Fruit fly (Drosophila melanogaster): ENCODE measurements around the gene CG14841.

The CG14841 gene

DNA sequence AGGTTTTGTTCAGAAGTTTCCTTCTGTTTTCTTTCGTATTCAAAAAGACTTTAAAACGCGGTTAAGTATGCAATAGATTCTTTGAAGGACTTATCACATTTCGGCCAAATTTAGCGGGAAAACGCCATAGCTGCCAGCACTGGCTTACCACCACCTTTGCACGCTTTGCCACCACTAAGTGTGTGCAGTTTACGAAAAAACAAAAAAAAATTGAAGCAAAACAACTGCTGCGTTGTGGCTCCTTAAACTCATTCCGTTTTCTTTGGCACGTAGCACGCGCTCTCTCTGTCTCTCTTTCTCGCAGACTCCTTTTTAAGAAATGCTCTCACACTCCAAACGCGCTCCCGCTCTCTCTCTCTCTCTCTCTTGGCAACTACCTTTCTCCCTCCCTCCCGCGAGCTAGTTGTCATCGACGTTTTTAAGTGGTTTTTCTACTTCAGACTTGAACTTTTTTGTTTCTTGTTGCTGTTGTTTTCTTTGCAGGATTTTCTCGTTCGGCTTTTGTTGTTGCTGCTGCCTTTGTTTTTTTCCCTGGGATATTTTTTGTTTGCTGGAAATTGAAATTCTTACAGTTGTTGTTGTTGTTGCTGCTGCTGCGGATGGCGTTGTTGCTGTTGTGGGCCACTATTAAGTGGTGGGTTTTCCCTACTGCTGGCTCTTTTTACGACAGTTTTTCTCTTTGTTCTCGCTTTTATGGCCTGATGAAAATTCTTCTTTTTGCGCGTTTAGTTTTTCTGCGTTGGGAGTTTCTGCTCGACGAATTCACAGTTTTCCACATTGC, 16.5 kb upstream of the CG14841 start:
- no peak for TF ChIP-seq ap (GFP tag; IDR thresholded peaks at IDR 0.05)
- no peak for TF ChIP-seq CG8944 (GFP tag; optimal IDR thresholded peaks at IDR 0.05)
- TF ChIP-seq HLHmδ (GFP tag; optimal IDR thresholded peaks at IDR 0.05) = peak; percentile 8
- TF ChIP-seq CG5245 (GFP tag; optimal IDR thresholded peaks at IDR 0.05) = no peak
- TF ChIP-seq trem (tag; optimal IDR thresholded peaks at IDR 0.05) = no peak
- no peak for TF ChIP-seq CG7372 (GFP tag; IDR thresholded peaks at IDR 0.05)
- TF ChIP-seq CG33213 (GFP tag; optimal IDR thresholded peaks at IDR 0.05) = no peak
- no peak for TF ChIP-seq Dip2 (GFP tag; IDR thresholded peaks at IDR 0.05)
- no peak for TF ChIP-seq CG6175 (GFP tag; IDR thresholded peaks at IDR 0.05)
- TF ChIP-seq ranshi (GFP tag; IDR thresholded peaks at IDR 0.05) = no peak
- TF ChIP-seq zfh1 (GFP tag; IDR thresholded peaks at IDR 0.05) = no peak
- TF ChIP-seq tup (GFP tag; optimal IDR thresholded peaks at IDR 0.05) = no peak
- TF ChIP-seq HLH54F (GFP tag; optimal IDR thresholded peaks at IDR 0.05) = no peak
- no peak for TF ChIP-seq CG6254 (GFP tag; optimal IDR thresholded peaks at IDR 0.05)
- no peak for TF ChIP-seq CG18262 (tag; optimal IDR thresholded peaks at IDR 0.05)
- no peak for TF ChIP-seq Taf1 (GFP tag; IDR thresholded peaks at IDR 0.05)
- 0 out of 4 replicates have a peak, but pooled peaks have one; percentile 39 for TF ChIP-seq Dll (GFP tag; IDR thresholded peaks at IDR 0.05; ENCODE audit: partially characterized antibody)
- no peak for TF ChIP-seq CG12299 (tag; optimal IDR thresholded peaks at IDR 0.05)
- TF ChIP-seq CG10543 (GFP tag; optimal IDR thresholded peaks at IDR 0.05) = no peak
- no peak for TF ChIP-seq CG2875 (GFP tag; optimal IDR thresholded peaks at IDR 0.05)
- no peak for TF ChIP-seq dan (GFP tag; IDR thresholded peaks at IDR 0.05)
- TF ChIP-seq tin (GFP tag; optimal IDR thresholded peaks at IDR 0.05) = no peak
- no peak for TF ChIP-seq CG1233 (GFP tag; optimal IDR thresholded peaks at IDR 0.05)
- peak; percentile 16 for TF ChIP-seq CG8290 (GFP tag; optimal IDR thresholded peaks at IDR 0.05)
- TF ChIP-seq CG8290 (tag; optimal IDR thresholded peaks at IDR 0.05) = peak in 1 of 2 experiments; percentile 27
- TF ChIP-seq H15 (GFP tag; IDR thresholded peaks at IDR 0.05) = no peak
- TF ChIP-seq E2f1 (GFP tag; IDR thresholded peaks at IDR 0.05) = no peak
- peak; percentile 83 for TF ChIP-seq cad (GFP tag; optimal IDR thresholded peaks at IDR 0.05)
- TF ChIP-seq Meics (GFP tag; optimal IDR thresholded peaks at IDR 0.05) = no peak
- no peak for TF ChIP-seq Adf1 (GFP tag; IDR thresholded peaks at IDR 0.05)
- TF ChIP-seq Oaz (GFP tag; IDR thresholded peaks at IDR 0.05) = no peak
- peak in 1 of 2 experiments; percentile 21 for TF ChIP-seq dpn (GFP tag; optimal IDR thresholded peaks at IDR 0.05)
- no peak for TF ChIP-seq ab (GFP tag; optimal IDR thresholded peaks at IDR 0.05)
- no peak for TF ChIP-seq Hr3 (GFP tag; optimal IDR thresholded peaks at IDR 0.05)
- TF ChIP-seq Hand (GFP tag; optimal IDR thresholded peaks at IDR 0.05) = no peak
- no peak for TF ChIP-seq HmgZ (tag; optimal IDR thresholded peaks at IDR 0.05)
- no peak for TF ChIP-seq CG7271 (tag; optimal IDR thresholded peaks at IDR 0.05)
- no peak for TF ChIP-seq CG11456 (GFP tag; IDR thresholded peaks at IDR 0.05)
- TF ChIP-seq en (GFP tag; optimal IDR thresholded peaks at IDR 0.05) = no peak
- TF ChIP-seq Mes4 (GFP tag; optimal IDR thresholded peaks at IDR 0.05) = no peak
- TF ChIP-seq Nf-YC (tag; optimal IDR thresholded peaks at IDR 0.05) = no peak
- TF ChIP-seq Hsf (GFP tag; optimal IDR thresholded peaks at IDR 0.05) = no peak
- no peak for TF ChIP-seq so (GFP tag; IDR thresholded peaks at IDR 0.05)
- TF ChIP-seq cas (GFP tag; IDR thresholded peaks at IDR 0.05) = no peak
- TF ChIP-seq fd3F (GFP tag; optimal IDR thresholded peaks at IDR 0.05) = no peak
- TF ChIP-seq ewg (GFP tag; optimal IDR thresholded peaks at IDR 0.05) = no peak
- TF ChIP-seq Atf6 (GFP tag; IDR thresholded peaks at IDR 0.05) = no peak
- peak; percentile 57 for TF ChIP-seq kni (GFP tag; optimal IDR thresholded peaks at IDR 0.05)
- TF ChIP-seq Hr39 (optimal IDR thresholded peaks at IDR 0.05) = no peak
- no peak for TF ChIP-seq NFAT (GFP tag; IDR thresholded peaks at IDR 0.05)
- TF ChIP-seq ssp (GFP tag; IDR thresholded peaks at IDR 0.05) = no peak
- TF ChIP-seq CG12659 (GFP tag; optimal IDR thresholded peaks at IDR 0.05) = no peak

Data from whole organism, embryonic.